Worm (Caenorhabditis elegans): ENCODE results near the gene spp-2.

spp-2 gene

ce11 chrX:7334302-7334724 lies 17.7 kb upstream of the spp-2 start, which contains the start of gene epg-7 (continued):
- TF ChIP-seq ama-1 (optimal IDR thresholded peaks at IDR 0.05) (no peak), ceh-2 (tag; optimal IDR thresholded peaks at IDR 0.05) (peak; percentile 19), pax-1 (tag; optimal IDR thresholded peaks at IDR 0.05) (no peak), sdc-2 (tag; optimal IDR thresholded peaks at IDR 0.05) (peak; percentile 65)

- TF ChIP-seq ahr-1 (tag; optimal IDR thresholded peaks at IDR 0.05) (no peak), lin-11 (tag; optimal IDR thresholded peaks at IDR 0.05) (no peak), ceh-34 (tag; optimal IDR thresholded peaks at IDR 0.05) (no peak), pha-2 (tag; optimal IDR thresholded peaks at IDR 0.05) (no peak), pax-1 (tag; optimal IDR thresholded peaks at IDR 0.05) (no peak), tbx-7 (tag; optimal IDR thresholded peaks at IDR 0.05) (no peak), mec-3 (tag; optimal IDR thresholded peaks at IDR 0.05; ENCODE audit: borderline replicate concordance) (no peak), hlh-13 (GFP tag; optimal IDR thresholded peaks at IDR 0.05) (no peak), elt-2 (tag; optimal IDR thresholded peaks at IDR 0.05) (no peak), ceh-24 (tag; optimal IDR thresholded peaks at IDR 0.05) (no peak), F13H6.1 (tag; optimal IDR thresholded peaks at IDR 0.05) (no peak)
Observed at ce11 chrX:7330685-7331196, 14.1 kb upstream of the spp-2 start, which contains the start of gene ttr-30. TSS of gene ttr-30 (plus strand) at chrX:7330949.

ce11 chrX:7329601-7330000 lies 13.0 kb upstream of the spp-2 start, which contains the start of gene ttr-59:
TSS of gene ttr-59 (plus strand) at chrX:7329818.
- TF ChIP-seq ceh-14 (tag; optimal IDR thresholded peaks at IDR 0.05) (no peak), che-1 (tag; optimal IDR thresholded peaks at IDR 0.05) (no peak), madf-2 (tag; optimal IDR thresholded peaks at IDR 0.05) (no peak), tbx-2 (tag; optimal IDR thresholded peaks at IDR 0.05) (no peak), ceh-24 (tag; optimal IDR thresholded peaks at IDR 0.05) (no peak)

ce11 chrX:7328065-7328564 lies 11.5 kb upstream of the spp-2 start:
- no peak for TF ChIP-seq madf-2 (tag; optimal IDR thresholded peaks at IDR 0.05)
- no peak for TF ChIP-seq ceh-18 (tag; optimal IDR thresholded peaks at IDR 0.05)
- no peak for TF ChIP-seq pros-1 (tag; optimal IDR thresholded peaks at IDR 0.05)
- peak; percentile 76 for TF ChIP-seq unc-42 (tag; optimal IDR thresholded peaks at IDR 0.05)
- no peak for TF ChIP-seq pat-9 (tag; optimal IDR thresholded peaks at IDR 0.05)

- TF ChIP-seq unc-42 (tag; optimal IDR thresholded peaks at IDR 0.05) (no peak), ceh-31 (tag; optimal IDR thresholded peaks at IDR 0.05) (peak; percentile 19), ceh-14 (tag; optimal IDR thresholded peaks at IDR 0.05) (peak; percentile 16)
Observed at ce11 chrX:7326967-7327651, 10.5 kb upstream of the spp-2 start, which contains the start of gene sng-1. TSS of gene sng-1 (plus strand) at chrX:7327601.

- no peak for TF ChIP-seq pqm-1 (tag; optimal IDR thresholded peaks at IDR 0.05)
- peak; percentile 19 for TF ChIP-seq ref-2 (tag; optimal IDR thresholded peaks at IDR 0.05)
- peak; percentile 26 for TF ChIP-seq ceh-14 (tag; optimal IDR thresholded peaks at IDR 0.05)
- TF ChIP-seq ceh-19 (GFP tag; optimal IDR thresholded peaks at IDR 0.05): peak; percentile 31
- TF ChIP-seq elt-2 (tag; optimal IDR thresholded peaks at IDR 0.05): peak; percentile 62
- no peak for TF ChIP-seq ttx-3 (tag; optimal IDR thresholded peaks at IDR 0.05)
- TF ChIP-seq C38D4.7 (GFP tag; optimal IDR thresholded peaks at IDR 0.05): peak; percentile 8
- no peak for TF ChIP-seq sox-2 (GFP tag; IDR thresholded peaks at IDR 0.05)
- no peak for TF ChIP-seq ceh-18 (tag; optimal IDR thresholded peaks at IDR 0.05)
- TF ChIP-seq K02D7.2 (tag; optimal IDR thresholded peaks at IDR 0.05): peak; percentile 9
- no peak for TF ChIP-seq nhr-11 (tag; optimal IDR thresholded peaks at IDR 0.05)
- TF ChIP-seq ahr-1 (tag; optimal IDR thresholded peaks at IDR 0.05): no peak
- no peak for TF ChIP-seq tbx-7 (tag; optimal IDR thresholded peaks at IDR 0.05)
- TF ChIP-seq ceh-22 (tag; optimal IDR thresholded peaks at IDR 0.05): no peak
- TF ChIP-seq ceh-24 (tag; optimal IDR thresholded peaks at IDR 0.05): no peak
- no peak for TF ChIP-seq syd-9 (tag; optimal IDR thresholded peaks at IDR 0.05)
- no peak for TF ChIP-seq che-1 (tag; optimal IDR thresholded peaks at IDR 0.05)
- no peak for TF ChIP-seq pat-9 (tag; optimal IDR thresholded peaks at IDR 0.05)
Observed at ce11 chrX:7323604-7324003, 7.0 kb upstream of the spp-2 start.
